Worm (Caenorhabditis elegans): ENCODE results near the gene C03B1.13.

DNA sequence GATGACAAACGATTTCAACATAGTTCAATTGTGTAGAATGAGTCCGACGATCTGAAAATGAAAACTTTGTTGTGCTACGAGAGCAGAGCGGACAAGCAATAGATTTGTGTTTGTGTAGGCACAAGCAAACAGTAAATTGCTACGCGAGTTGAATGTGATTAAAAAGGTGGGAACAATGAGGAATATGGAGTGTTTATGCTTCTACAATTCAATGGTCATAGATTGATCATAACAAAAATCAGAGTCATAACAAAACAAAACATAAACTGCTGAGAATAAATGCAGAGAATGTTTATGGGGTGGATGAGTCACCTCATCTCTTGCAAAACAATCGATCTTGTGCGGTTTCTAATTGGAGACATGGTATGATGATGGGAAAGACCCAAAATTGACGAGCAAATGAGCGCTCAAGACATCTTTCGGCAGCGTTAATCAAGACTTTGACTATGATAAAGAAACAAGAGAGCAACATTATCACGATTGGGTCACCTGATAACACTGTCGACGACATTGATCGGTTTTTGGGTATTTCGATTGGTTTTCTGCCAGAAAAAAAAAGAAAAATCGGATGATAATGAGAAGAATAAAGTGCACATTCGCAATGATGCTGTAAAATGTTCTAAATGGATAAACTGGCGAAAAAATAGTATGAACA, 39.9 kb upstream of the C03B1.13 start, which contains the start of gene lmp-1:
- TF ChIP-seq flt-1 (GFP tag; IDR thresholded peaks at IDR 0.05), result no peak
- TF ChIP-seq F13C5.2 (tag; optimal IDR thresholded peaks at IDR 0.05), result no peak
- TF ChIP-seq hmg-4 (GFP tag; optimal IDR thresholded peaks at IDR 0.05), result no peak
- no peak for TF ChIP-seq hnd-1 (tag; optimal IDR thresholded peaks at IDR 0.05)
- TF ChIP-seq ceh-36 (tag; optimal IDR thresholded peaks at IDR 0.05), result no peak
- no peak for TF ChIP-seq hmbx-1 (tag; optimal IDR thresholded peaks at IDR 0.05)
- no peak for TF ChIP-seq ama-1 (optimal IDR thresholded peaks at IDR 0.05)
- no peak for TF ChIP-seq B0310.2 (tag; optimal IDR thresholded peaks at IDR 0.05)
